Fruit fly (Drosophila melanogaster) S2 (cell line): ENCODE data around the gene CG11226.

Experiments
- CG8478 ChIP-seq: fragments of >200 bp; optimal IDR thresholded peaks from 2 replicates; lab custom pipeline; 2018
- CTCF ChIP-seq, 2 experiments: fragments of >200 bp; optimal IDR thresholded peaks; 2 replicates each; lab custom pipeline; 2018

DNA sequence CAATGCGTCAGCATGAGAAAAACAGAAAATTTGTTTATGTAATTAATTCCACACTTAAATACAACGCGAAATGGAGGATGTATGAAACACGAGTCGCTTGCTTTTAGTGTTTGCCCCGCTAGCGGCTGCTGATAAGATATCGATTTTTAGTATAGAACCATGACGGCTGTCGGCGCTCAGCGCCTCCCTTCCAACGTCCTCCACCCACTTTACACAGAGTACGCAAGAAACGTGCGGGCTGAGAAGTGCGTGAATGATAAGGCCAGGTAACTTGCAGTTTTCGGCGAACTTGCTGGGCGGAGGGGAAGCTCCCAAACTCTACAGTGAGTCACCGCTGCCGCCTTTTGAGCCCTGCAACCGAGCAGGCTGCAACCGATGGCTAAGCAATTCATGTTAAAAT lies 33.5 kb downstream of the CG11226 start:
- TF ChIP-seq CTCF (optimal IDR thresholded peaks at IDR 0.05; lab: Kevin White, UChicago) = no peak
- no peak for TF ChIP-seq CG8478
